Worm (Caenorhabditis elegans) whole organism, L1 larva: ENCODE data around the gene C34C12.8.
A peak's percentile ranks its signal among the peaks of the same experiment; 100 is the strongest.

Experiments used
- C16A3.4 ChIP-seq: fragments of 150-350 bp; optimal IDR thresholded peaks from 2 replicates; lab custom pipeline; 2014; ENCODE audit warnings: missing biosample characterization, missing genetic modification characterization
- F16B12.6 ChIP-seq: fragments of 150-350 bp; optimal IDR thresholded peaks from 2 replicates; lab custom pipeline; 2014; ENCODE audit warnings: missing biosample characterization, missing genetic modification characterization
- alr-1 ChIP-seq: fragments of 200-800 bp; sonication (Bioruptor generic); optimal IDR thresholded peaks from 2 replicates; lab custom pipeline; 2018; ENCODE audit warnings: borderline replicate concordance, mild to moderate bottlenecking, missing genetic modification characterization, missing compliant biosample characterization
- aly-2 ChIP-seq: fragments of 150-350 bp; optimal IDR thresholded peaks from 2 replicates; lab custom pipeline; 2014; ENCODE audit warnings: missing biosample characterization, missing genetic modification characterization
- ceh-63 ChIP-seq: fragments of 200-800 bp; sonication (Bioruptor generic); optimal IDR thresholded peaks from 2 replicates; lab custom pipeline; 2018; ENCODE audit warnings: mild to moderate bottlenecking, missing genetic modification characterization, missing compliant biosample characterization
- ceh-8 ChIP-seq: fragments of 200-800 bp; sonication (Bioruptor generic); optimal IDR thresholded peaks from 2 replicates; lab custom pipeline; 2018; ENCODE audit warnings: mild to moderate bottlenecking, missing genetic modification characterization, moderate library complexity, missing compliant biosample characterization
- ceh-82 ChIP-seq, 3 experiments: fragments of 150-350 bp in 1 of 3; sonication (generic microtip) in 2 of 3; optimal IDR thresholded peaks; 2 replicates each; lab custom pipeline; 2014 to 2017; ENCODE audit warnings: missing biosample characterization in 3 of 3, missing genetic modification characterization in 3 of 3
- ces-1 ChIP-seq: fragments of 150-350 bp; optimal IDR thresholded peaks from 2 replicates; lab custom pipeline; 2014; ENCODE audit warnings: missing biosample characterization, missing genetic modification reagents, missing genetic modification characterization
- dpl-1 ChIP-seq, 3 experiments: fragments of 150-350 bp in 2 of 3; sonication (generic microtip) in 1 of 3; optimal IDR thresholded peaks; 2 replicates each; lab custom pipeline; 2014 to 2017; ENCODE audit warnings: missing biosample characterization in 3 of 3, missing genetic modification characterization in 3 of 3, missing genetic modification reagents in 3 of 3
- dsc-1 ChIP-seq: sonication (generic microtip); optimal IDR thresholded peaks from 2 replicates; lab custom pipeline; 2016; ENCODE audit warnings: mild to moderate bottlenecking, missing genetic modification characterization, missing compliant biosample characterization
- efl-1 ChIP-seq, 4 experiments: fragments of 150-350 bp; optimal IDR thresholded peaks in 3 of 4; peaks in 1 of 4; 1 replicate in 1 of 4; 2 replicates in 3 of 4; lab custom pipeline; 2014; ENCODE audit warnings: missing biosample characterization in 2 of 4, missing genetic modification characterization in 2 of 4, missing genetic modification reagents in 2 of 4
- efl-3 ChIP-seq: fragments of 200-800 bp; sonication (Bioruptor generic); optimal IDR thresholded peaks from 2 replicates; lab custom pipeline; 2018; ENCODE audit warnings: mild to moderate bottlenecking, missing genetic modification characterization, missing compliant biosample characterization
- egl-13 ChIP-seq: sonication (generic microtip); optimal IDR thresholded peaks from 2 replicates; lab custom pipeline; 2016; ENCODE audit warnings: missing genotype, missing genetic modification reagents, missing genetic modification characterization, missing compliant biosample characterization
- egl-27 ChIP-seq, 2 experiments: fragments of 150-350 bp in 1 of 2; sonication (generic microtip); optimal IDR thresholded peaks; 3 replicates each; lab custom pipeline; 2017 to 2018; ENCODE audit warnings: missing biosample characterization in 2 of 2, missing genetic modification characterization in 2 of 2, missing genetic modification reagents in 2 of 2
- elt-2 ChIP-seq: sonication (generic microtip); optimal IDR thresholded peaks from 2 replicates; lab custom pipeline; 2016; ENCODE audit warnings: missing genetic modification characterization, mild to moderate bottlenecking, inconsistent platforms, missing compliant biosample characterization, missing genetic modification reagents
- elt-3 ChIP-seq, 6 experiments: fragments of 150-350 bp in 1 of 6; sonication (generic microtip); optimal IDR thresholded peaks; 2 replicates each; lab custom pipeline; 2017 to 2018; ENCODE audit warnings: missing biosample characterization in 6 of 6, missing genetic modification characterization in 6 of 6, inconsistent platforms in 1 of 6
- ets-5 ChIP-seq: fragments of 200-800 bp; sonication (Bioruptor generic); IDR thresholded peaks from 2 replicates; pipeline ENCODE4 v1.3.6; 2022; ENCODE audit warnings: missing genetic modification characterization, missing compliant biosample characterization
- fkh-8 ChIP-seq: sonication (generic microtip); optimal IDR thresholded peaks from 2 replicates; lab custom pipeline; 2016; ENCODE audit warnings: mild to moderate bottlenecking, missing genetic modification characterization, missing compliant biosample characterization
- fos-1 ChIP-seq: fragments of 150-350 bp; optimal IDR thresholded peaks from 2 replicates; lab custom pipeline; 2014; ENCODE audit warnings: missing biosample characterization, missing genetic modification characterization
- grh-1 ChIP-seq: fragments of 200-800 bp; sonication (Bioruptor generic); IDR thresholded peaks from 2 replicates; pipeline ENCODE4 v1.3.6; 2022; ENCODE audit warnings: missing genetic modification reagents, missing genetic modification characterization, missing compliant biosample characterization
- hlh-17 ChIP-seq: fragments of 200-800 bp; sonication (Bioruptor generic); optimal IDR thresholded peaks from 2 replicates; lab custom pipeline; 2018; ENCODE audit warnings: missing genetic modification characterization, mild to moderate bottlenecking, missing compliant biosample characterization, moderate library complexity, borderline replicate concordance
- hlh-4 ChIP-seq: sonication (generic microtip); optimal IDR thresholded peaks from 2 replicates; lab custom pipeline; 2016; ENCODE audit warnings: mild to moderate bottlenecking, missing genetic modification characterization, missing compliant biosample characterization
- hpl-2 ChIP-seq: fragments of 150-350 bp; optimal IDR thresholded peaks from 2 replicates; lab custom pipeline; 2014; ENCODE audit warnings: missing biosample characterization, missing genetic modification reagents, missing genetic modification characterization
- jun-1 ChIP-seq: fragments of 150-350 bp; optimal IDR thresholded peaks from 2 replicates; lab custom pipeline; 2014; ENCODE audit warnings: missing biosample characterization, missing genetic modification reagents, missing genetic modification characterization
- lin-13 ChIP-seq: fragments of 150-350 bp; optimal IDR thresholded peaks from 2 replicates; lab custom pipeline; 2014; ENCODE audit warnings: missing biosample characterization, missing genetic modification reagents, missing genetic modification characterization
- lin-14 ChIP-seq: fragments of 200-800 bp; sonication (Bioruptor generic); optimal IDR thresholded peaks from 2 replicates; lab custom pipeline; 2018; ENCODE audit warnings: mild to moderate bottlenecking, missing genetic modification characterization, moderate library complexity, missing compliant biosample characterization
- lin-15B ChIP-seq: fragments of 150-350 bp; sonication (generic microtip); optimal IDR thresholded peaks from 3 replicates; lab custom pipeline; 2014; ENCODE audit warnings: missing biosample characterization, missing genetic modification characterization
- lin-35 ChIP-seq, 2 experiments: fragments of 150-350 bp; optimal IDR thresholded peaks; 2 replicates each; lab custom pipeline; 2014; ENCODE audit warnings: missing biosample characterization in 2 of 2, missing genetic modification characterization in 2 of 2, missing genetic modification reagents in 2 of 2
- lin-39 ChIP-seq: fragments of 150-350 bp; optimal IDR thresholded peaks from 2 replicates; lab custom pipeline; 2014; ENCODE audit warnings: missing biosample characterization, missing genetic modification reagents, missing genetic modification characterization
- mab-9 ChIP-seq: fragments of 200-800 bp; sonication (Bioruptor generic); IDR thresholded peaks from 2 replicates; pipeline ENCODE4 v1.3.6; 2022; ENCODE audit warnings: missing genetic modification reagents, missing genetic modification characterization, missing compliant biosample characterization
- mdl-1 ChIP-seq, 2 experiments: fragments of 150-350 bp; optimal IDR thresholded peaks; 2 replicates each; lab custom pipeline; 2014 to 2017; ENCODE audit warnings: missing biosample characterization in 2 of 2, missing genetic modification characterization in 2 of 2, inconsistent platforms in 1 of 2
- mef-2 ChIP-seq: fragments of 150-350 bp; optimal IDR thresholded peaks from 2 replicates; lab custom pipeline; 2014; ENCODE audit warnings: missing biosample characterization, missing genetic modification characterization
- mep-1 ChIP-seq: fragments of 150-350 bp; optimal IDR thresholded peaks from 2 replicates; lab custom pipeline; 2014; ENCODE audit warnings: missing biosample characterization, missing genetic modification characterization
- nhr-11 ChIP-seq: fragments of 150-350 bp; optimal IDR thresholded peaks from 2 replicates; lab custom pipeline; 2014; ENCODE audit warnings: missing biosample characterization, missing genetic modification characterization
- nhr-12 ChIP-seq: sonication (generic microtip); optimal IDR thresholded peaks from 2 replicates; lab custom pipeline; 2017; ENCODE audit warnings: missing biosample characterization, missing genetic modification characterization
- nhr-20 ChIP-seq: sonication (generic microtip); optimal IDR thresholded peaks from 2 replicates; lab custom pipeline; 2016; ENCODE audit warnings: mild to moderate bottlenecking, missing genetic modification characterization, missing compliant biosample characterization
- nhr-237 ChIP-seq: fragments of 150-350 bp; optimal IDR thresholded peaks from 2 replicates; lab custom pipeline; 2014; ENCODE audit warnings: missing biosample characterization, missing genetic modification characterization
- nhr-47 ChIP-seq: sonication (generic microtip); optimal IDR thresholded peaks from 2 replicates; lab custom pipeline; 2016; ENCODE audit warnings: mild to moderate bottlenecking, missing genetic modification characterization, moderate library complexity, missing compliant biosample characterization
- nhr-71 ChIP-seq: sonication (generic microtip); optimal IDR thresholded peaks from 2 replicates; lab custom pipeline; 2016; ENCODE audit warnings: mild to moderate bottlenecking, missing genetic modification characterization, moderate library complexity, missing compliant biosample characterization
- nhr-76 ChIP-seq: sonication (generic microtip); optimal IDR thresholded peaks from 2 replicates; lab custom pipeline; 2017; ENCODE audit warnings: missing biosample characterization, missing genetic modification characterization
- nhr-77 ChIP-seq: fragments of 150-350 bp; optimal IDR thresholded peaks from 2 replicates; lab custom pipeline; 2014; ENCODE audit warnings: missing biosample characterization, missing genetic modification characterization
- nhr-84 ChIP-seq: sonication (generic microtip); optimal IDR thresholded peaks from 2 replicates; lab custom pipeline; 2017; ENCODE audit warnings: missing biosample characterization, missing genetic modification characterization
- nhr-85 ChIP-seq: sonication (generic microtip); peaks from one replicate; lab custom pipeline; 2016; ENCODE audit warnings: missing genetic modification characterization, inconsistent platforms, missing compliant biosample characterization
- pax-3 ChIP-seq: fragments of 200-800 bp; sonication (Bioruptor generic); optimal IDR thresholded peaks from 2 replicates; lab custom pipeline; 2018; ENCODE audit warnings: mild to moderate bottlenecking, missing genetic modification characterization, moderate library complexity, missing compliant biosample characterization
- pqm-1 ChIP-seq: sonication (generic microtip); optimal IDR thresholded peaks from 3 replicates; lab custom pipeline; 2017; ENCODE audit warnings: missing biosample characterization, missing genetic modification characterization
- snpc-4 ChIP-seq: fragments of 150-350 bp; optimal IDR thresholded peaks from 2 replicates; lab custom pipeline; 2014; ENCODE audit warnings: missing biosample characterization, missing genetic modification characterization
- sup-37 ChIP-seq: fragments of 200-800 bp; sonication (Bioruptor generic); optimal IDR thresholded peaks from 2 replicates; lab custom pipeline; 2018; ENCODE audit warnings: mild to moderate bottlenecking, missing genetic modification characterization, missing compliant biosample characterization
- tlp-1 ChIP-seq: fragments of 150-350 bp; optimal IDR thresholded peaks from 2 replicates; lab custom pipeline; 2014; ENCODE audit warnings: missing biosample characterization, missing genetic modification characterization
- unc-86 ChIP-seq: sonication (generic microtip); optimal IDR thresholded peaks from 2 replicates; lab custom pipeline; 2016; ENCODE audit warnings: missing genetic modification characterization, missing compliant biosample characterization
- unc-98 ChIP-seq: fragments of 200-800 bp; sonication (Bioruptor generic); IDR thresholded peaks from 2 replicates; pipeline ENCODE4 v1.3.6; 2022; ENCODE audit warnings: missing genetic modification characterization, missing compliant biosample characterization
- zag-1 ChIP-seq: fragments of 150-350 bp; optimal IDR thresholded peaks from 2 replicates; lab custom pipeline; 2014; ENCODE audit warnings: missing biosample characterization, missing genetic modification characterization
- ztf-4 ChIP-seq: fragments of 150-350 bp; optimal IDR thresholded peaks from 2 replicates; lab custom pipeline; 2014; ENCODE audit warnings: missing biosample characterization, missing genetic modification characterization

The C34C12.8 gene

DNA sequence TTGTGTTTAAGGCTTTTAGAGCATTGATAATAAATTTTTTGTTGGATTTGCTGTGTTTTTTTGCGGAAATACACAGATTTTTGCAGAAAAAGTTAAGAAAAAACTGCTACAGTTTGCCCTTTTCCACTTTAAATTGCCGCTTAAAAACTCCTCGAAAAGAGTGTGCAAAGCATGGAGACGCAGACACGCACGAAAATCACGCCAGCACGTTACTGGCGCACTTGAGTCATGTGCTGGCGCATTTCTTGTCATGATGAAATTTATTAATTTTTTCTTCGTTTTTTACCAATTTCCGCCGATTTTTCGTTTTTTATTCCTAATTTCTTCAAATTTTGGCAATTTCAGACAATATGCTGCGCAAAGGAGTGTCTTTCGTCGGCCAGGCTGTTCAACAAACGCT lies at the start of gene C34C12.8:
C34C12.8 (plus strand) TSS at position 346 of the 400 bp plus-strand sequence.
- TF ChIP-seq nhr-71 (tag; lab: Kevin White, UChicago), result peak; percentile 98
- peak; percentile 92 for TF ChIP-seq nhr-11 (tag; lab: Kevin White, UChicago)
- peak; percentile 97 for TF ChIP-seq lin-13
- peak; percentile 91 for TF ChIP-seq pax-3 (tag; lab: Kevin White, UChicago)
- peak in 1 of 2 experiments; percentile 79 for TF ChIP-seq egl-27 (tag; optimal IDR thresholded peaks at IDR 0.05; lab: Kevin White, UChicago)
- TF ChIP-seq lin-14 (GFP tag; lab: Kevin White, UChicago), result peak; percentile 92
- peak; percentile 57 for TF ChIP-seq efl-3 (GFP tag; lab: Kevin White, UChicago)
- TF ChIP-seq ceh-82 (tag; optimal IDR thresholded peaks at IDR 0.05; lab: Kevin White, UChicago), result peak; percentile 95 to 98 (median 97)
- TF ChIP-seq mef-2 (tag; lab: Kevin White, UChicago), result peak; percentile 81
- peak; percentile 95 for TF ChIP-seq lin-15B (tag; lab: Kevin White, UChicago)
- TF ChIP-seq grh-1 (GFP tag; lab: Robert Waterston, UW), result peak; percentile 96
- TF ChIP-seq nhr-47 (tag; lab: Kevin White, UChicago), result peak; percentile 98
- no peak for TF ChIP-seq nhr-84 (tag; lab: Kevin White, UChicago)
- no peak for TF ChIP-seq hlh-17 (GFP tag; lab: Kevin White, UChicago)
- peak; percentile 92 for TF ChIP-seq ceh-8 (GFP tag; lab: Kevin White, UChicago)
- peak; percentile 94 for TF ChIP-seq fkh-8 (tag; lab: Kevin White, UChicago)
- TF ChIP-seq egl-13, result peak; percentile 93
- peak; percentile 93 to 99 for TF ChIP-seq efl-1 (optimal IDR thresholded peaks at IDR 0.05; lab: Kevin White, UChicago)
- TF ChIP-seq efl-1 (GFP tag; optimal IDR thresholded peaks at IDR 0.05 in 1 of 2; lab: Kevin White, UChicago), result peak; percentile 96 to 100
- no peak for TF ChIP-seq ces-1 (GFP tag; lab: Kevin White, UChicago)
- TF ChIP-seq hpl-2 (GFP tag; lab: Kevin White, UChicago), result peak; percentile 85
- TF ChIP-seq nhr-76, result no peak
- peak in 1 of 2 experiments; percentile 92 for TF ChIP-seq mdl-1 (tag; optimal IDR thresholded peaks at IDR 0.05; lab: Kevin White, UChicago)
- TF ChIP-seq nhr-20 (tag; lab: Kevin White, UChicago), result peak; percentile 97
- no peak for TF ChIP-seq hlh-4 (tag; lab: Kevin White, UChicago)
- peak; percentile 90 for TF ChIP-seq ztf-4
- peak; percentile 89 for TF ChIP-seq elt-2
- peak; percentile 96 to 98 (median 97) for TF ChIP-seq dpl-1 (GFP tag; optimal IDR thresholded peaks at IDR 0.05; lab: Kevin White, UChicago)
- peak; percentile 98 for TF ChIP-seq mep-1 (tag; lab: Kevin White, UChicago)
- TF ChIP-seq alr-1 (tag; lab: Kevin White, UChicago), result no peak
- peak; percentile 95 for TF ChIP-seq mab-9
- TF ChIP-seq nhr-237 (tag; lab: Kevin White, UChicago), result peak; percentile 60
- TF ChIP-seq dsc-1 (tag; lab: Kevin White, UChicago), result peak; percentile 98
- peak; percentile 90 for TF ChIP-seq aly-2 (tag; lab: Kevin White, UChicago)
- TF ChIP-seq tlp-1 (tag; lab: Kevin White, UChicago), result no peak
- peak; percentile 18 for TF ChIP-seq nhr-12 (tag; lab: Kevin White, UChicago)
- TF ChIP-seq lin-39 (tag; lab: Kevin White, UChicago), result peak; percentile 97
- TF ChIP-seq nhr-85, result peak; percentile 98
- TF ChIP-seq F16B12.6 (tag; lab: Kevin White, UChicago), result peak; percentile 84
- TF ChIP-seq snpc-4 (tag; lab: Kevin White, UChicago), result peak; percentile 84
- TF ChIP-seq pqm-1 (tag; lab: Kevin White, UChicago), result no peak
- TF ChIP-seq ets-5 (GFP tag; lab: Robert Waterston, UW), result no peak
- peak; percentile 96 to 98 for TF ChIP-seq lin-35 (GFP tag; optimal IDR thresholded peaks at IDR 0.05; lab: Kevin White, UChicago)
- peak; percentile 96 for TF ChIP-seq C16A3.4
- TF ChIP-seq elt-3 (tag; optimal IDR thresholded peaks at IDR 0.05; lab: Kevin White, UChicago), result peak in 3 of 6 experiments; percentile 51 to 94 (median 93)
- TF ChIP-seq zag-1 (tag; lab: Kevin White, UChicago), result peak; percentile 66
- TF ChIP-seq unc-98 (GFP tag; lab: Robert Waterston, UW), result peak; percentile 76
- TF ChIP-seq nhr-77 (tag; lab: Kevin White, UChicago), result peak; percentile 88
- peak; percentile 97 for TF ChIP-seq unc-86
- peak; percentile 95 for TF ChIP-seq jun-1 (tag; lab: Kevin White, UChicago)
- peak; percentile 92 for TF ChIP-seq sup-37
- peak; percentile 74 for TF ChIP-seq ceh-63 (GFP tag; lab: Kevin White, UChicago)
- TF ChIP-seq fos-1 (tag; lab: Kevin White, UChicago), result peak; percentile 79
